Fruit fly (Drosophila melanogaster): ENCODE measurements around the gene mus201.

Gene mus201

dm6 chr2L:8411530-8411929 lies 26.4 kb upstream of the mus201 start, which contains the start of gene Naglu:
Gene Naglu, minus strand, starts transcription at chr2L:8411868.
- TF ChIP-seq Sin3A (optimal IDR thresholded peaks at IDR 0.05) (no peak), Myc (optimal IDR thresholded peaks at IDR 0.05) (no peak), psq (optimal IDR thresholded peaks at IDR 0.05) (no peak), h (optimal IDR thresholded peaks at IDR 0.05) (no peak), insv (optimal IDR thresholded peaks at IDR 0.05) (no peak), ttk (optimal IDR thresholded peaks at IDR 0.05) (no peak)

- TF ChIP-seq h (optimal IDR thresholded peaks at IDR 0.05) (no peak), insv (optimal IDR thresholded peaks at IDR 0.05) (no peak), Sin3A (optimal IDR thresholded peaks at IDR 0.05) (no peak), psq (optimal IDR thresholded peaks at IDR 0.05) (no peak), ttk (optimal IDR thresholded peaks at IDR 0.05) (no peak), Myc (optimal IDR thresholded peaks at IDR 0.05) (no peak)
These were observed 22.8 kb upstream of the mus201 start, which contains the start of the genes CG13398 and Akap200 for dm6 chr2L:8414887-8415883. Gene CG13398, minus strand, starts transcription at chr2L:8415256. Gene Akap200, plus strand, starts transcription at chr2L:8415690.

dm6 chr2L:8416350-8417046 lies 21.5 kb upstream of the mus201 start:
- TF ChIP-seq ttk (optimal IDR thresholded peaks at IDR 0.05) = no peak
- TF ChIP-seq h (optimal IDR thresholded peaks at IDR 0.05) = no peak
- no peak for TF ChIP-seq insv (optimal IDR thresholded peaks at IDR 0.05)
- no peak for TF ChIP-seq Myc (optimal IDR thresholded peaks at IDR 0.05)
- no peak for TF ChIP-seq psq (optimal IDR thresholded peaks at IDR 0.05)
- no peak for TF ChIP-seq Sin3A (optimal IDR thresholded peaks at IDR 0.05)

- TF ChIP-seq Sin3A (optimal IDR thresholded peaks at IDR 0.05) = no peak
These were observed 20.4 kb upstream of the mus201 start for dm6 chr2L:8417562-8417961.

- TF ChIP-seq h (optimal IDR thresholded peaks at IDR 0.05) (no peak), Sin3A (optimal IDR thresholded peaks at IDR 0.05) (no peak), Myc (optimal IDR thresholded peaks at IDR 0.05) (no peak), ttk (optimal IDR thresholded peaks at IDR 0.05) (no peak), insv (optimal IDR thresholded peaks at IDR 0.05) (no peak), psq (optimal IDR thresholded peaks at IDR 0.05) (no peak)
These were observed 19.7 kb upstream of the mus201 start for dm6 chr2L:8418113-8418885.

dm6 chr2L:8419382-8419940 lies 18.5 kb upstream of the mus201 start:
- no peak for TF ChIP-seq psq (optimal IDR thresholded peaks at IDR 0.05)
- no peak for TF ChIP-seq h (optimal IDR thresholded peaks at IDR 0.05)
- TF ChIP-seq Sin3A (optimal IDR thresholded peaks at IDR 0.05) = no peak
- TF ChIP-seq ttk (optimal IDR thresholded peaks at IDR 0.05) = no peak
- no peak for TF ChIP-seq insv (optimal IDR thresholded peaks at IDR 0.05)
- TF ChIP-seq Myc (optimal IDR thresholded peaks at IDR 0.05) = no peak

- TF ChIP-seq insv (optimal IDR thresholded peaks at IDR 0.05) = no peak
- no peak for TF ChIP-seq h (optimal IDR thresholded peaks at IDR 0.05)
- no peak for TF ChIP-seq psq (optimal IDR thresholded peaks at IDR 0.05)
- no peak for TF ChIP-seq ttk (optimal IDR thresholded peaks at IDR 0.05)
- TF ChIP-seq Myc (optimal IDR thresholded peaks at IDR 0.05) = no peak
- no peak for TF ChIP-seq Sin3A (optimal IDR thresholded peaks at IDR 0.05)
These were observed 17.6 kb upstream of the mus201 start for dm6 chr2L:8420259-8420930.

- TF ChIP-seq psq (optimal IDR thresholded peaks at IDR 0.05) = no peak
- no peak for TF ChIP-seq Myc (optimal IDR thresholded peaks at IDR 0.05)
- no peak for TF ChIP-seq h (optimal IDR thresholded peaks at IDR 0.05)
- TF ChIP-seq insv (optimal IDR thresholded peaks at IDR 0.05) = no peak
- TF ChIP-seq ttk (optimal IDR thresholded peaks at IDR 0.05) = no peak
- TF ChIP-seq Sin3A (optimal IDR thresholded peaks at IDR 0.05) = no peak
These were observed 16.3 kb upstream of the mus201 start for dm6 chr2L:8421717-8422116.

- no peak for TF ChIP-seq psq (optimal IDR thresholded peaks at IDR 0.05)
These were observed 14.9 kb upstream of the mus201 start for dm6 chr2L:8423047-8423446.

dm6 chr2L:8423460-8424089 lies 14.4 kb upstream of the mus201 start:
- TF ChIP-seq Sin3A (optimal IDR thresholded peaks at IDR 0.05) = no peak
- no peak for TF ChIP-seq Myc (optimal IDR thresholded peaks at IDR 0.05)
- no peak for TF ChIP-seq insv (optimal IDR thresholded peaks at IDR 0.05)
- TF ChIP-seq psq (optimal IDR thresholded peaks at IDR 0.05) = no peak
- TF ChIP-seq h (optimal IDR thresholded peaks at IDR 0.05) = no peak
- TF ChIP-seq ttk (optimal IDR thresholded peaks at IDR 0.05) = no peak

dm6 chr2L:8424090-8424470 lies 13.9 kb upstream of the mus201 start:
- TF ChIP-seq ttk (optimal IDR thresholded peaks at IDR 0.05) (no peak), Sin3A (optimal IDR thresholded peaks at IDR 0.05) (no peak), h (optimal IDR thresholded peaks at IDR 0.05) (no peak), Myc (optimal IDR thresholded peaks at IDR 0.05) (no peak)
